Worm (Caenorhabditis elegans) whole organism, L1 larva: ENCODE measurements around the gene amdh-1.
A peak's percentile ranks its signal among the peaks of the same experiment; 100 is the strongest.

Experiments
- C34B4.2 ChIP-seq: sonication (generic microtip); optimal IDR thresholded peaks from 2 replicates; lab custom pipeline; 2017; ENCODE audit warnings: mild to moderate bottlenecking, missing genetic modification characterization, missing compliant biosample characterization
- F16B12.6 ChIP-seq: fragments of 150-350 bp; optimal IDR thresholded peaks from 2 replicates; lab custom pipeline; 2014; ENCODE audit warnings: missing biosample characterization, missing genetic modification characterization
- Y116A8C.19 ChIP-seq: sonication (generic microtip); optimal IDR thresholded peaks from 2 replicates; lab custom pipeline; 2016; ENCODE audit warnings: missing compliant biosample characterization, missing genetic modification characterization, borderline replicate concordance
- aha-1 ChIP-seq: fragments of 150-350 bp; optimal IDR thresholded peaks from 2 replicates; lab custom pipeline; 2014; ENCODE audit warnings: missing biosample characterization, missing genetic modification characterization
- blmp-1 ChIP-seq: fragments of 150-350 bp; optimal IDR thresholded peaks from 2 replicates; lab custom pipeline; 2014; ENCODE audit warnings: missing biosample characterization, missing genetic modification characterization
- ceh-8 ChIP-seq: fragments of 200-800 bp; sonication (Bioruptor generic); optimal IDR thresholded peaks from 2 replicates; lab custom pipeline; 2018; ENCODE audit warnings: mild to moderate bottlenecking, missing genetic modification characterization, moderate library complexity, missing compliant biosample characterization
- ceh-82 ChIP-seq, 3 experiments: fragments of 150-350 bp in 1 of 3; sonication (generic microtip) in 2 of 3; optimal IDR thresholded peaks; 2 replicates each; lab custom pipeline; 2014 to 2017; ENCODE audit warnings: missing biosample characterization in 3 of 3, missing genetic modification characterization in 3 of 3
- ceh-88 ChIP-seq: fragments of 200-800 bp; sonication (Bioruptor generic); IDR thresholded peaks from 2 replicates; pipeline ENCODE4 v1.3.6; 2022; ENCODE audit warnings: missing genetic modification characterization, missing compliant biosample characterization
- dpl-1 ChIP-seq, 3 experiments: fragments of 150-350 bp in 2 of 3; sonication (generic microtip) in 1 of 3; optimal IDR thresholded peaks; 2 replicates each; lab custom pipeline; 2014 to 2017; ENCODE audit warnings: missing biosample characterization in 3 of 3, missing genetic modification characterization in 3 of 3, missing genetic modification reagents in 3 of 3
- efl-3 ChIP-seq: fragments of 200-800 bp; sonication (Bioruptor generic); optimal IDR thresholded peaks from 2 replicates; lab custom pipeline; 2018; ENCODE audit warnings: mild to moderate bottlenecking, missing genetic modification characterization, missing compliant biosample characterization
- egl-13 ChIP-seq: sonication (generic microtip); optimal IDR thresholded peaks from 2 replicates; lab custom pipeline; 2016; ENCODE audit warnings: missing genotype, missing genetic modification reagents, missing genetic modification characterization, missing compliant biosample characterization
- elt-3 ChIP-seq, 6 experiments: fragments of 150-350 bp in 1 of 6; sonication (generic microtip); optimal IDR thresholded peaks; 2 replicates each; lab custom pipeline; 2017 to 2018; ENCODE audit warnings: missing biosample characterization in 6 of 6, missing genetic modification characterization in 6 of 6, inconsistent platforms in 1 of 6
- ets-5 ChIP-seq: fragments of 200-800 bp; sonication (Bioruptor generic); IDR thresholded peaks from 2 replicates; pipeline ENCODE4 v1.3.6; 2022; ENCODE audit warnings: missing genetic modification characterization, missing compliant biosample characterization
- fkh-4 ChIP-seq: sonication (generic microtip); optimal IDR thresholded peaks from 2 replicates; lab custom pipeline; 2016; ENCODE audit warnings: missing compliant biosample characterization, missing genetic modification characterization, borderline replicate concordance
- fkh-8 ChIP-seq: sonication (generic microtip); optimal IDR thresholded peaks from 2 replicates; lab custom pipeline; 2016; ENCODE audit warnings: mild to moderate bottlenecking, missing genetic modification characterization, missing compliant biosample characterization
- hlh-17 ChIP-seq: fragments of 200-800 bp; sonication (Bioruptor generic); optimal IDR thresholded peaks from 2 replicates; lab custom pipeline; 2018; ENCODE audit warnings: missing genetic modification characterization, mild to moderate bottlenecking, missing compliant biosample characterization, moderate library complexity, borderline replicate concordance
- lin-14 ChIP-seq: fragments of 200-800 bp; sonication (Bioruptor generic); optimal IDR thresholded peaks from 2 replicates; lab custom pipeline; 2018; ENCODE audit warnings: mild to moderate bottlenecking, missing genetic modification characterization, moderate library complexity, missing compliant biosample characterization
- lin-15B ChIP-seq: fragments of 150-350 bp; sonication (generic microtip); optimal IDR thresholded peaks from 3 replicates; lab custom pipeline; 2014; ENCODE audit warnings: missing biosample characterization, missing genetic modification characterization
- lin-35 ChIP-seq, 2 experiments: fragments of 150-350 bp; optimal IDR thresholded peaks; 2 replicates each; lab custom pipeline; 2014; ENCODE audit warnings: missing biosample characterization in 2 of 2, missing genetic modification characterization in 2 of 2, missing genetic modification reagents in 2 of 2
- lir-3 ChIP-seq: sonication (generic microtip); optimal IDR thresholded peaks from 2 replicates; lab custom pipeline; 2016; ENCODE audit warnings: mild to moderate bottlenecking, missing genetic modification characterization, moderate library complexity, missing compliant biosample characterization; ENCODE audit not compliant: poor library complexity
- lsy-2 ChIP-seq, 2 experiments: fragments of 150-350 bp; optimal IDR thresholded peaks; 2 replicates each; lab custom pipeline; 2014; ENCODE audit warnings: missing biosample characterization in 2 of 2, missing genetic modification characterization in 2 of 2
- mdl-1 ChIP-seq, 2 experiments: fragments of 150-350 bp; optimal IDR thresholded peaks; 2 replicates each; lab custom pipeline; 2014 to 2017; ENCODE audit warnings: missing biosample characterization in 2 of 2, missing genetic modification characterization in 2 of 2, inconsistent platforms in 1 of 2
- mef-2 ChIP-seq: fragments of 150-350 bp; optimal IDR thresholded peaks from 2 replicates; lab custom pipeline; 2014; ENCODE audit warnings: missing biosample characterization, missing genetic modification characterization
- nhr-12 ChIP-seq: sonication (generic microtip); optimal IDR thresholded peaks from 2 replicates; lab custom pipeline; 2017; ENCODE audit warnings: missing biosample characterization, missing genetic modification characterization
- nhr-19 ChIP-seq: fragments of 200-800 bp; sonication (Bioruptor generic); conservative IDR thresholded peaks from 2 replicates; pipeline ENCODE4 v1.3.6; 2022; ENCODE audit warnings: missing genetic modification characterization, missing compliant biosample characterization
- nhr-20 ChIP-seq: sonication (generic microtip); optimal IDR thresholded peaks from 2 replicates; lab custom pipeline; 2016; ENCODE audit warnings: mild to moderate bottlenecking, missing genetic modification characterization, missing compliant biosample characterization
- nhr-237 ChIP-seq: fragments of 150-350 bp; optimal IDR thresholded peaks from 2 replicates; lab custom pipeline; 2014; ENCODE audit warnings: missing biosample characterization, missing genetic modification characterization
- nhr-76 ChIP-seq: sonication (generic microtip); optimal IDR thresholded peaks from 2 replicates; lab custom pipeline; 2017; ENCODE audit warnings: missing biosample characterization, missing genetic modification characterization
- nhr-85 ChIP-seq: sonication (generic microtip); peaks from one replicate; lab custom pipeline; 2016; ENCODE audit warnings: missing genetic modification characterization, inconsistent platforms, missing compliant biosample characterization
- pag-3 ChIP-seq: sonication (generic microtip); optimal IDR thresholded peaks from 2 replicates; lab custom pipeline; 2017; ENCODE audit warnings: missing genetic modification characterization, mild to moderate bottlenecking, missing compliant biosample characterization, antibody characterized with exemption, borderline replicate concordance; ENCODE audit not compliant: insufficient read depth
- tbx-2 ChIP-seq: sonication (generic microtip); optimal IDR thresholded peaks from 2 replicates; lab custom pipeline; 2016; ENCODE audit warnings: missing genetic modification characterization, missing compliant biosample characterization
- unc-130 ChIP-seq: fragments of 150-350 bp; optimal IDR thresholded peaks from 2 replicates; lab custom pipeline; 2017; ENCODE audit warnings: missing biosample characterization, missing genetic modification characterization, inconsistent platforms
- unc-86 ChIP-seq: sonication (generic microtip); optimal IDR thresholded peaks from 2 replicates; lab custom pipeline; 2016; ENCODE audit warnings: missing genetic modification characterization, missing compliant biosample characterization
- unc-98 ChIP-seq: fragments of 200-800 bp; sonication (Bioruptor generic); IDR thresholded peaks from 2 replicates; pipeline ENCODE4 v1.3.6; 2022; ENCODE audit warnings: missing genetic modification characterization, missing compliant biosample characterization
- vab-15 ChIP-seq: sonication (generic microtip); optimal IDR thresholded peaks from 2 replicates; lab custom pipeline; 2017; ENCODE audit warnings: missing genotype, mild to moderate bottlenecking, missing genetic modification characterization, missing compliant biosample characterization
- zag-1 ChIP-seq: fragments of 150-350 bp; optimal IDR thresholded peaks from 2 replicates; lab custom pipeline; 2014; ENCODE audit warnings: missing biosample characterization, missing genetic modification characterization

The amdh-1 gene

ce11 chrIII:6215476-6215875 lies 36.1 kb upstream of the amdh-1 start, which contains the start of gene C23G10.11 (continued):
- peak in 1 of 6 experiments; percentile 25 for TF ChIP-seq elt-3 (tag; optimal IDR thresholded peaks at IDR 0.05; lab: Kevin White, UChicago)
- no peak for TF ChIP-seq fkh-8 (tag; lab: Kevin White, UChicago)
- no peak for TF ChIP-seq vab-15 (tag; lab: Kevin White, UChicago)
- no peak for TF ChIP-seq lir-3
- no peak for TF ChIP-seq lin-14 (GFP tag; lab: Kevin White, UChicago)
- TF ChIP-seq fkh-4, result no peak
- TF ChIP-seq lin-15B, result no peak
- TF ChIP-seq nhr-76 (tag; lab: Kevin White, UChicago), result no peak
- TF ChIP-seq, all 84 proteins: peak for 4

- TF ChIP-seq ceh-8 (GFP tag; lab: Kevin White, UChicago) (no peak), unc-86 (no peak), nhr-19 (peak; percentile 67), elt-3 (tag; optimal IDR thresholded peaks at IDR 0.05; lab: Kevin White, UChicago) (peak in 1 of 6 experiments; percentile 72), dpl-1 (GFP tag; optimal IDR thresholded peaks at IDR 0.05; lab: Kevin White, UChicago) (peak in 1 of 3 experiments; percentile 13), nhr-85 (tag; lab: Kevin White, UChicago) (peak; percentile 47), mdl-1 (tag; optimal IDR thresholded peaks at IDR 0.05; lab: Kevin White, UChicago) (peak in 1 of 2 experiments; percentile 59), efl-3 (no peak), nhr-12 (tag; lab: Kevin White, UChicago) (no peak), ceh-88 (GFP tag; lab: Robert Waterston, UW) (no peak), pag-3 (tag; lab: Kevin White, UChicago) (no peak), ceh-82 (tag; optimal IDR thresholded peaks at IDR 0.05; lab: Kevin White, UChicago) (no peak), nhr-20 (peak; percentile 12), mef-2 (tag; lab: Kevin White, UChicago) (no peak), F16B12.6 (tag; lab: Kevin White, UChicago) (no peak), aha-1 (tag; lab: Kevin White, UChicago) (no peak), nhr-237 (tag; lab: Kevin White, UChicago) (no peak), unc-130 (peak; percentile 44), lin-35 (GFP tag; optimal IDR thresholded peaks at IDR 0.05; lab: Kevin White, UChicago) (peak in 1 of 2 experiments; percentile 47), hlh-17 (GFP tag; lab: Kevin White, UChicago) (no peak), blmp-1 (tag; lab: Kevin White, UChicago) (peak; percentile 76), lsy-2 (tag; optimal IDR thresholded peaks at IDR 0.05; lab: Kevin White, UChicago) (peak in 1 of 2 experiments; percentile 34)
Measured at ce11 chrIII:6215943-6216342, 35.7 kb upstream of the amdh-1 start.

DNA sequence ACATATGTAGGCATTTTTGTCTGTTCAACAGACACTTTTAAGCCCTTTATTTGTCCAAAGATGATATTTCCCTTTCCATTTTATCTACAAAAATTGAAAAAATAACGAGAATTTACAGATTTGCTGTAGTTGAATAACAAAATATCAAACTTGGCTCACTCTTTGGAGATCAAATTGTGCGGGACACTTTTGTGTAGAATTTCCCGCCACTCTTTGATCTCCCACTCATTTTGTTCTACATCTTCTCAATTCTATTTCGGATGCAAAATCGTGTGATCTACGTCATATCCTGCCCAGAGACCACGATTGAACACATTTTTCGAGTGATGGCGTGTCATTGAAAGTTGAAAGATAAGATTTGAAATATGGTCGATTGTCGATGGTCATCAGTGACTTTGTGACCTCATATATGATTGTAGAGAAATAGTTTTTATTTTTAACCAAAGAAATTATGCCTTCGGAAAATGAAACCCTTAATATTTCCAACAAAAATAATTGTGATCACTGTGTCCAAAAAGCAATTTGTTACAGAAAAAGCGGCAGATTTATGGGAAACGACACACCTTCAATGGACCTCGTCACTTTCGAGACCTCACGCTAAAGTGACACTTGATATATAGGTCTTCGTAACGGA lies 34.7 kb upstream of the amdh-1 start, which contains the start of gene hot-4:
Gene hot-4 (plus strand): TSS at position 584 of the 634 bp plus-strand sequence.
- TF ChIP-seq ets-5 (GFP tag; lab: Robert Waterston, UW) (no peak), tbx-2 (tag; lab: Kevin White, UChicago) (no peak), C34B4.2 (tag; lab: Kevin White, UChicago) (no peak), unc-86 (no peak), Y116A8C.19 (no peak), lsy-2 (tag; optimal IDR thresholded peaks at IDR 0.05; lab: Kevin White, UChicago) (no peak), egl-13 (tag; lab: Kevin White, UChicago) (no peak), blmp-1 (tag; lab: Kevin White, UChicago) (peak; percentile 34)

ce11 chrIII:6221403-6221802 lies 30.2 kb upstream of the amdh-1 start:
- peak; percentile 57 for TF ChIP-seq fkh-8 (tag; lab: Kevin White, UChicago)
- peak; percentile 5 for TF ChIP-seq unc-86
- peak; percentile 30 for TF ChIP-seq lin-14 (GFP tag; lab: Kevin White, UChicago)
- TF ChIP-seq zag-1 (tag; lab: Kevin White, UChicago), result no peak
- TF ChIP-seq unc-98 (GFP tag; lab: Robert Waterston, UW), result no peak
- TF ChIP-seq, all 84 proteins: peak for 3
